Worm (Caenorhabditis elegans) whole organism, L1 larva: ENCODE data around the gene cyp-25A6.

ENCODE experiments used
- alr-1 ChIP-seq: fragments of 200-800 bp; sonication (Bioruptor generic); optimal IDR thresholded peaks from 2 replicates; lab custom pipeline; 2018; ENCODE audit warnings: borderline replicate concordance, mild to moderate bottlenecking, missing genetic modification characterization, missing compliant biosample characterization
- blmp-1 ChIP-seq: fragments of 150-350 bp; optimal IDR thresholded peaks from 2 replicates; lab custom pipeline; 2014; ENCODE audit warnings: missing biosample characterization, missing genetic modification characterization
- egl-27 ChIP-seq, 2 experiments: fragments of 150-350 bp in 1 of 2; sonication (generic microtip); optimal IDR thresholded peaks; 3 replicates each; lab custom pipeline; 2017 to 2018; ENCODE audit warnings: missing biosample characterization in 2 of 2, missing genetic modification characterization in 2 of 2, missing genetic modification reagents in 2 of 2
- elt-2 ChIP-seq: sonication (generic microtip); optimal IDR thresholded peaks from 2 replicates; lab custom pipeline; 2016; ENCODE audit warnings: missing genetic modification characterization, mild to moderate bottlenecking, inconsistent platforms, missing compliant biosample characterization, missing genetic modification reagents
- fkh-10 ChIP-seq: sonication (generic microtip); optimal IDR thresholded peaks from 2 replicates; lab custom pipeline; 2017; ENCODE audit warnings: missing biosample characterization, missing genetic modification reagents, missing genetic modification characterization
- hpl-2 ChIP-seq: fragments of 150-350 bp; optimal IDR thresholded peaks from 2 replicates; lab custom pipeline; 2014; ENCODE audit warnings: missing biosample characterization, missing genetic modification reagents, missing genetic modification characterization
- lin-13 ChIP-seq: fragments of 150-350 bp; optimal IDR thresholded peaks from 2 replicates; lab custom pipeline; 2014; ENCODE audit warnings: missing biosample characterization, missing genetic modification reagents, missing genetic modification characterization
- lsy-2 ChIP-seq, 2 experiments: fragments of 150-350 bp; optimal IDR thresholded peaks; 2 replicates each; lab custom pipeline; 2014; ENCODE audit warnings: missing biosample characterization in 2 of 2, missing genetic modification characterization in 2 of 2
- mep-1 ChIP-seq: fragments of 150-350 bp; optimal IDR thresholded peaks from 2 replicates; lab custom pipeline; 2014; ENCODE audit warnings: missing biosample characterization, missing genetic modification characterization
- rnt-1 ChIP-seq: sonication (generic microtip); optimal IDR thresholded peaks from 2 replicates; lab custom pipeline; 2016; ENCODE audit warnings: mild to moderate bottlenecking, missing genetic modification characterization, moderate library complexity, missing compliant biosample characterization
- unc-62 ChIP-seq: fragments of 150-350 bp; optimal IDR thresholded peaks from 2 replicates; lab custom pipeline; 2014; ENCODE audit warnings: missing biosample characterization, missing genetic modification reagents, missing genetic modification characterization
- zag-1 ChIP-seq: fragments of 150-350 bp; optimal IDR thresholded peaks from 2 replicates; lab custom pipeline; 2014; ENCODE audit warnings: missing biosample characterization, missing genetic modification characterization

- TF ChIP-seq zag-1: no peak
- no peak for TF ChIP-seq mep-1 (tag; lab: Kevin White, UChicago)
- TF ChIP-seq hpl-2 (GFP tag; lab: Kevin White, UChicago): no peak
- no peak for TF ChIP-seq elt-2 (tag; lab: Kevin White, UChicago)
- no peak for TF ChIP-seq rnt-1 (tag; lab: Kevin White, UChicago)
- no peak for TF ChIP-seq lsy-2 (tag; optimal IDR thresholded peaks at IDR 0.05; lab: Kevin White, UChicago)
- no peak for TF ChIP-seq alr-1 (tag; lab: Kevin White, UChicago)
- no peak for TF ChIP-seq egl-27 (tag; optimal IDR thresholded peaks at IDR 0.05; lab: Kevin White, UChicago)
- TF ChIP-seq blmp-1 (tag; lab: Kevin White, UChicago): no peak
- TF ChIP-seq lin-13: no peak
- TF ChIP-seq unc-62 (GFP tag; lab: Kevin White, UChicago): no peak
- TF ChIP-seq fkh-10 (GFP tag; lab: Kevin White, UChicago): no peak
These were observed 38.2 kb downstream of the cyp-25A6 start, which contains the start of the genes zipt-2.2 and dpy-13 for ce11 chrIV:4235315-4236024.
